Fruit fly (Drosophila melanogaster) whole organism, adult: Measurements from ENCODE around the gene CG7781.

Source experiments
- CG11617 ChIP-seq: fragments of 200-800 bp; sonication (Bioruptor generic); optimal IDR thresholded peaks from 2 replicates; lab custom pipeline; 2017; ENCODE audit warnings: mild to moderate bottlenecking, missing biosample characterization, missing genetic modification reagents, missing genetic modification characterization
- CG12768 ChIP-seq: fragments of 200-800 bp; sonication (Bioruptor generic); optimal IDR thresholded peaks from 2 replicates; lab custom pipeline; 2017; ENCODE audit warnings: missing biosample characterization, missing genetic modification characterization, mild to moderate bottlenecking, moderate library complexity, missing genetic modification reagents
- CG14711 ChIP-seq: fragments of 200-800 bp; sonication (Bioruptor generic); optimal IDR thresholded peaks from 2 replicates; lab custom pipeline; 2018; ENCODE audit warnings: missing biosample characterization, mild to moderate bottlenecking, missing genetic modification characterization, moderate library complexity
- CG1620 ChIP-seq: fragments of 200-800 bp; sonication (Bioruptor generic); optimal IDR thresholded peaks from 2 replicates; lab custom pipeline; 2016; ENCODE audit warnings: missing biosample characterization, missing genetic modification characterization
- CG33017 ChIP-seq: fragments of 200-800 bp; sonication (Bioruptor generic); optimal IDR thresholded peaks from 2 replicates; lab custom pipeline; 2018; ENCODE audit warnings: missing biosample characterization, mild to moderate bottlenecking, missing genetic modification characterization, moderate library complexity
- CG5204 ChIP-seq: fragments of 200-800 bp; sonication (Bioruptor generic); optimal IDR thresholded peaks from 2 replicates; lab custom pipeline; 2016; ENCODE audit warnings: missing biosample characterization, missing genetic modification characterization
- CG7045 ChIP-seq: fragments of 200-800 bp; sonication (Bioruptor generic); optimal IDR thresholded peaks from 2 replicates; lab custom pipeline; 2017; ENCODE audit warnings: missing biosample characterization, mild to moderate bottlenecking, missing genetic modification characterization
- CG7101 ChIP-seq: fragments of 200-800 bp; sonication (Bioruptor generic); optimal IDR thresholded peaks from 2 replicates; lab custom pipeline; 2018; ENCODE audit warnings: missing biosample characterization, mild to moderate bottlenecking, missing genetic modification characterization, moderate library complexity
- Clk ChIP-seq: fragments of 200-800 bp; sonication (Bioruptor generic); optimal IDR thresholded peaks from 2 replicates; lab custom pipeline; 2017; ENCODE audit warnings: missing biosample characterization, missing genetic modification characterization
- Crg-1 ChIP-seq: fragments of 200-800 bp; sonication (Bioruptor generic); optimal IDR thresholded peaks from 2 replicates; lab custom pipeline; 2016; ENCODE audit warnings: missing biosample characterization, missing genetic modification characterization
- Hr96 ChIP-seq: fragments of 200-800 bp; sonication (Bioruptor generic); optimal IDR thresholded peaks from 2 replicates; lab custom pipeline; 2016; ENCODE audit warnings: missing biosample characterization, missing genetic modification characterization
- Mnt ChIP-seq: fragments of 200-800 bp; sonication (Bioruptor generic); optimal IDR thresholded peaks from 2 replicates; lab custom pipeline; 2016; ENCODE audit warnings: missing biosample characterization, mild to moderate bottlenecking, missing genetic modification characterization
- bab1 ChIP-seq: fragments of 200-800 bp; sonication (Bioruptor generic); optimal IDR thresholded peaks from 3 replicates; lab custom pipeline; 2019; ENCODE audit warnings: missing biosample characterization, mild to moderate bottlenecking, missing genetic modification characterization, moderate library complexity
- cic ChIP-seq: fragments of 200-800 bp; sonication (Bioruptor generic); optimal IDR thresholded peaks from 2 replicates; lab custom pipeline; 2017; ENCODE audit warnings: missing biosample characterization, mild to moderate bottlenecking, missing genetic modification characterization, moderate library complexity
- cnc ChIP-seq, 2 experiments: fragments of >200 bp; optimal IDR thresholded peaks; 2 replicates each; lab custom pipeline; 2017
- kay ChIP-seq: fragments of 200-800 bp; sonication (Bioruptor generic); peaks from one replicate; lab custom pipeline; 2016; ENCODE audit warnings: missing biosample characterization, missing genetic modification characterization, borderline replicate concordance
- ovo ChIP-seq: fragments of 200-800 bp; sonication (Bioruptor generic); optimal IDR thresholded peaks from 2 replicates; lab custom pipeline; 2016; ENCODE audit warnings: missing biosample characterization, missing genetic modification characterization
- pad ChIP-seq: fragments of 200-800 bp; sonication (Bioruptor generic); optimal IDR thresholded peaks from 3 replicates; lab custom pipeline; 2017; ENCODE audit warnings: missing biosample characterization, missing genetic modification characterization, mild to moderate bottlenecking, moderate library complexity, missing genetic modification reagents
- tj ChIP-seq: fragments of 200-800 bp; sonication (Bioruptor generic); optimal IDR thresholded peaks from 3 replicates; lab custom pipeline; 2017; ENCODE audit warnings: missing biosample characterization, mild to moderate bottlenecking, missing genetic modification characterization, moderate library complexity
- toe ChIP-seq: fragments of 200-800 bp; sonication (Bioruptor generic); optimal IDR thresholded peaks from 2 replicates; lab custom pipeline; 2016; ENCODE audit warnings: missing biosample characterization, missing genetic modification characterization

Gene CG7781

DNA sequence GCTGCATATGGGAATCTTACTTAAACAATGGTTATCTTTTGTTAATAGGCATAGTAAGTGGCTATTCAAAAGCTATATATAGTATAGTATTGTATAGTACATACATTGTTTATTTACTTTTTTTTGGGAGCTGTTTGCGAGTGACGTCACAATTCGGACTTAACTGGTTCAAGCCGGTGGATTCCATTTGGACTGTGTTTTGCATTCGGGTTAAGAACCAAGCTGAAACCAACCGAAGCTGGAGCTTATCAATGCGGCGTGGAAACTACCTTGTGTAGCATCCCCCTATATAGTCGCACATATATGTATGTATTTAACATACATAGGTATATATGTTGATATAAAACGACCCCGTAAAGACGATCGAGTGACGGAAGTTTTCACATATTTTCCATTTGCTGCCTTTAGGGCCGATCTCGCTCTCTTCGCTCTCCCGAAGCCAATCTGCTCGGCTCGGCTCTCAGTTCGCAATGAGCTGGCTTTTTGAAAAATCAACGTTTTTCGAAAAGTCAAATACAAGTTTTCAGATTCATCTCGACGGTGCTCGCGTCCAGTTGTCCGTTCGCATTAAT lies 3.4 kb upstream of the CG7781 start:
- TF ChIP-seq pad (no peak), kay (GFP tag; lab: Kevin White, UChicago) (peak; percentile 85)

- no peak for TF ChIP-seq CG12768 (GFP tag; lab: Kevin White, UChicago)
- TF ChIP-seq tj (GFP tag; lab: Kevin White, UChicago): peak; percentile 96
These were observed 2.6 kb upstream of the CG7781 start for dm6 chr2L:8327783-8328327.

DNA sequence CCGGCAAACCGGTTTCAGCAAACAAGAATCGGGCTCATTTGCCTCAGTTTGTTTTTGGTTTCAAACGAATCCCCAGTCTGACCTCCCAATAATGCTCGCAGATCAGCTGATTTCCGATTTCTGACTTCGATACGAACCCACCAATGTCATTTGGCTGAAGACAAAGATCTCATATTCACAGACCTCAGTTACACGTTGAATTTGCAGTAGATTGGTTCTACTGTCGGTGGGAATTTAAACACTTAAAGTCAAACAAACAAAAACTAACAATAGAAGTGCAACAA lies 2.0 kb upstream of the CG7781 start, which contains the start of gene CG14275:
Gene CG14275, plus strand, starts transcription at position 185 of the 284 bp plus-strand sequence.
- TF ChIP-seq CG7101 (tag; lab: Kevin White, UChicago): no peak
- no peak for TF ChIP-seq bab1
- TF ChIP-seq CG14711 (tag; lab: Kevin White, UChicago): no peak

dm6 chr2L:8326414-8327271 lies 1.4 kb upstream of the CG7781 start:
- no peak for TF ChIP-seq ovo (GFP tag; lab: Kevin White, UChicago)
- no peak for TF ChIP-seq CG14711 (tag; lab: Kevin White, UChicago)
- TF ChIP-seq CG12768 (GFP tag; lab: Kevin White, UChicago): peak; percentile 59
- no peak for TF ChIP-seq Hr96 (GFP tag; lab: Kevin White, UChicago)
- TF ChIP-seq tj (GFP tag; lab: Kevin White, UChicago): no peak
- peak; percentile 42 for TF ChIP-seq CG11617 (GFP tag; lab: Kevin White, UChicago)
- peak; percentile 17 for TF ChIP-seq CG7101 (tag; lab: Kevin White, UChicago)
- TF ChIP-seq CG1620 (GFP tag; lab: Kevin White, UChicago): no peak
- no peak for TF ChIP-seq cic (GFP tag; lab: Kevin White, UChicago)
- peak; percentile 68 for TF ChIP-seq CG33017 (tag; lab: Kevin White, UChicago)
- TF ChIP-seq pad: no peak
- TF ChIP-seq kay (GFP tag; lab: Kevin White, UChicago): no peak
- no peak for TF ChIP-seq Clk (GFP tag; lab: Kevin White, UChicago)
- no peak for TF ChIP-seq Crg-1 (GFP tag; lab: Kevin White, UChicago)
- TF ChIP-seq bab1: no peak
- no peak for TF ChIP-seq cnc (optimal IDR thresholded peaks at IDR 0.05; lab: Kevin White, UChicago)
- TF ChIP-seq CG5204 (GFP tag; lab: Kevin White, UChicago): no peak
- TF ChIP-seq Mnt: no peak
- TF ChIP-seq CG7045 (GFP tag; lab: Kevin White, UChicago): no peak
- TF ChIP-seq toe: no peak

- TF ChIP-seq bab1 (peak; percentile 80), tj (GFP tag; lab: Kevin White, UChicago) (peak; percentile 58), Mnt (peak; percentile 60), CG14711 (tag; lab: Kevin White, UChicago) (peak; percentile 63), CG7045 (GFP tag; lab: Kevin White, UChicago) (peak; percentile 65), CG33017 (tag; lab: Kevin White, UChicago) (peak; percentile 32), Hr96 (GFP tag; lab: Kevin White, UChicago) (no peak), ovo (GFP tag; lab: Kevin White, UChicago) (peak; percentile 47), CG11617 (GFP tag; lab: Kevin White, UChicago) (peak; percentile 68), Crg-1 (GFP tag; lab: Kevin White, UChicago) (peak; percentile 77), toe (no peak), CG12768 (GFP tag; lab: Kevin White, UChicago) (peak; percentile 61), cnc (optimal IDR thresholded peaks at IDR 0.05; lab: Kevin White, UChicago) (no peak), kay (GFP tag; lab: Kevin White, UChicago) (no peak), CG1620 (GFP tag; lab: Kevin White, UChicago) (peak; percentile 50), Clk (GFP tag; lab: Kevin White, UChicago) (no peak), pad (peak; percentile 60), cic (GFP tag; lab: Kevin White, UChicago) (peak; percentile 53), CG5204 (GFP tag; lab: Kevin White, UChicago) (no peak), CG7101 (tag; lab: Kevin White, UChicago) (peak; percentile 66)
These were observed 5.2 kb downstream of the CG7781 start, which contains the start of the genes mtsh and strat for dm6 chr2L:8319858-8320525. TSS of gene mtsh (minus strand) at chr2L:8319908. TSS of gene strat (plus strand) at chr2L:8320328.

dm6 chr2L:8311741-8312140 lies 13.5 kb downstream of the CG7781 start:
- TF ChIP-seq cic (GFP tag; lab: Kevin White, UChicago) (no peak), Hr96 (GFP tag; lab: Kevin White, UChicago) (no peak), pad (no peak), CG1620 (GFP tag; lab: Kevin White, UChicago) (no peak), cnc (optimal IDR thresholded peaks at IDR 0.05; lab: Kevin White, UChicago) (no peak), CG14711 (tag; lab: Kevin White, UChicago) (no peak), Crg-1 (GFP tag; lab: Kevin White, UChicago) (no peak), Clk (GFP tag; lab: Kevin White, UChicago) (no peak), CG7045 (GFP tag; lab: Kevin White, UChicago) (no peak), CG5204 (GFP tag; lab: Kevin White, UChicago) (no peak), CG33017 (tag; lab: Kevin White, UChicago) (no peak), CG11617 (GFP tag; lab: Kevin White, UChicago) (no peak), tj (GFP tag; lab: Kevin White, UChicago) (no peak)
